Fruit fly (Drosophila melanogaster) whole organism, embryonic: ENCODE measurements around the gene Sytbeta.

Experiments used
- CG11085 ChIP-seq: fragments of 200-800 bp; sonication (Bioruptor generic); IDR thresholded peaks from 2 replicates; pipeline ENCODE4 v1.3.6; 2022; ENCODE audit warnings: missing biosample characterization, missing genetic modification characterization
- CG11456 ChIP-seq: fragments of 200-800 bp; sonication (Bioruptor generic); IDR thresholded peaks from 3 replicates; pipeline ENCODE4 v1.3.6; 2022; ENCODE audit warnings: missing biosample characterization, missing genetic modification characterization
- CG11504 ChIP-seq: fragments of 200-800 bp; sonication (Bioruptor generic); optimal IDR thresholded peaks from 3 replicates; lab custom pipeline; 2019; ENCODE audit warnings: missing biosample characterization, mild to moderate bottlenecking, missing genetic modification characterization, moderate library complexity
- CG11696 ChIP-seq: fragments of 200-800 bp; sonication (Bioruptor generic); IDR thresholded peaks from 2 replicates; pipeline ENCODE4 v1.3.6; 2022; ENCODE audit warnings: missing biosample characterization, missing genetic modification characterization
- CG15479 ChIP-seq: fragments of 200-800 bp; sonication (Bioruptor generic); optimal IDR thresholded peaks from 3 replicates; lab custom pipeline; 2019; ENCODE audit warnings: missing biosample characterization, mild to moderate bottlenecking, missing genetic modification characterization, moderate library complexity
- CG1647 ChIP-seq: fragments of 200-800 bp; sonication (Bioruptor generic); optimal IDR thresholded peaks from 3 replicates; lab custom pipeline; 2016; ENCODE audit warnings: missing biosample characterization, missing genetic modification characterization
- CG16863 ChIP-seq: fragments of 200-800 bp; sonication (Bioruptor generic); optimal IDR thresholded peaks from 3 replicates; lab custom pipeline; 2016; ENCODE audit warnings: missing biosample characterization, missing genetic modification characterization
- CG17359 ChIP-seq: fragments of 200-800 bp; sonication (Bioruptor generic); optimal IDR thresholded peaks from 3 replicates; lab custom pipeline; 2018; ENCODE audit warnings: missing biosample characterization, mild to moderate bottlenecking, missing genetic modification characterization, moderate library complexity
- CG17385 ChIP-seq: fragments of 200-800 bp; sonication (Bioruptor generic); optimal IDR thresholded peaks from 3 replicates; lab custom pipeline; 2018; ENCODE audit warnings: missing biosample characterization, mild to moderate bottlenecking, missing genetic modification characterization
- CG17829 ChIP-seq: fragments of 200-800 bp; optimal IDR thresholded peaks from 2 replicates; lab custom pipeline; 2019; ENCODE audit warnings: missing biosample characterization, mild to moderate bottlenecking, missing genetic modification characterization, moderate library complexity
- CG18262 ChIP-seq: fragments of 200-800 bp; optimal IDR thresholded peaks from 3 replicates; lab custom pipeline; 2019; ENCODE audit warnings: missing biosample characterization, mild to moderate bottlenecking, missing genetic modification characterization, moderate library complexity
- CG1832 ChIP-seq: fragments of 200-800 bp; sonication (Bioruptor generic); optimal IDR thresholded peaks from 2 replicates; lab custom pipeline; 2017; ENCODE audit warnings: missing biosample characterization, mild to moderate bottlenecking, missing genetic modification characterization, inconsistent platforms
- CG2712 ChIP-seq: fragments of 200-800 bp; optimal IDR thresholded peaks from 3 replicates; lab custom pipeline; 2019; ENCODE audit warnings: missing biosample characterization, mild to moderate bottlenecking, missing genetic modification characterization, moderate library complexity
- CG30431 ChIP-seq: fragments of 200-800 bp; sonication (Bioruptor generic); optimal IDR thresholded peaks from 2 replicates; lab custom pipeline; 2017; ENCODE audit warnings: missing biosample characterization, missing genetic modification characterization
- CG6813 ChIP-seq: fragments of 200-800 bp; sonication (Bioruptor generic); optimal IDR thresholded peaks from 2 replicates; lab custom pipeline; 2017; ENCODE audit warnings: missing biosample characterization, missing genetic modification characterization, mild to moderate bottlenecking, moderate library complexity, missing genetic modification reagents
- CG7271 ChIP-seq: fragments of 200-800 bp; sonication (Bioruptor generic); optimal IDR thresholded peaks from 2 replicates; lab custom pipeline; 2018; ENCODE audit warnings: missing biosample characterization, mild to moderate bottlenecking, missing genetic modification characterization, moderate library complexity
- CG9437 ChIP-seq: fragments of 200-800 bp; sonication (Bioruptor generic); optimal IDR thresholded peaks from 2 replicates; lab custom pipeline; 2018; ENCODE audit warnings: missing biosample characterization, mild to moderate bottlenecking, missing genetic modification characterization
- CG9876 ChIP-seq: fragments of 200-800 bp; sonication (Bioruptor generic); optimal IDR thresholded peaks from 2 replicates; lab custom pipeline; 2016; ENCODE audit warnings: missing biosample characterization, missing genetic modification characterization
- CoRest ChIP-seq: fragments of 200-800 bp; sonication (Bioruptor generic); optimal IDR thresholded peaks from 3 replicates; lab custom pipeline; 2018; ENCODE audit warnings: missing biosample characterization, mild to moderate bottlenecking, missing genetic modification characterization, moderate library complexity
- D19A ChIP-seq: fragments of 200-800 bp; optimal IDR thresholded peaks from 3 replicates; lab custom pipeline; 2019; ENCODE audit warnings: missing biosample characterization, mild to moderate bottlenecking, missing genetic modification characterization, moderate library complexity
- Doc3 ChIP-seq: fragments of 200-800 bp; sonication (Bioruptor generic); IDR thresholded peaks from 3 replicates; pipeline ENCODE4 v1.3.6; 2022; ENCODE audit warnings: missing biosample characterization, missing genetic modification characterization; ENCODE audit not compliant: partially characterized antibody
- Drgx ChIP-seq: fragments of 200-800 bp; sonication (Bioruptor generic); IDR thresholded peaks from 2 replicates; pipeline ENCODE4 v1.3.6; 2022; ENCODE audit warnings: missing biosample characterization, missing genetic modification characterization
- Fer2 ChIP-seq: fragments of 200-800 bp; sonication (Bioruptor generic); optimal IDR thresholded peaks from 2 replicates; lab custom pipeline; 2018; ENCODE audit warnings: missing biosample characterization, mild to moderate bottlenecking, missing genetic modification characterization, moderate library complexity
- Hand ChIP-seq: fragments of 200-800 bp; sonication (Bioruptor generic); optimal IDR thresholded peaks from 2 replicates; lab custom pipeline; 2017; ENCODE audit warnings: mild to moderate bottlenecking, missing biosample characterization, missing genetic modification reagents, missing genetic modification characterization
- Hmr ChIP-seq: fragments of 200-800 bp; sonication (Bioruptor generic); optimal IDR thresholded peaks from 3 replicates; lab custom pipeline; 2017; ENCODE audit warnings: mild to moderate bottlenecking, missing biosample characterization, missing genetic modification reagents, missing genetic modification characterization
- Lhr ChIP-seq: fragments of 200-800 bp; sonication (Bioruptor generic); optimal IDR thresholded peaks from 3 replicates; lab custom pipeline; 2017; ENCODE audit warnings: mild to moderate bottlenecking, missing biosample characterization, missing genetic modification reagents, missing genetic modification characterization
- MESR4 ChIP-seq: fragments of 200-800 bp; sonication (Bioruptor generic); optimal IDR thresholded peaks from 2 replicates; lab custom pipeline; 2018; ENCODE audit warnings: missing biosample characterization, mild to moderate bottlenecking, missing genetic modification characterization, moderate library complexity
- Med ChIP-seq: fragments of 200-800 bp; sonication (Bioruptor generic); peaks from one replicate; lab custom pipeline; 2016; ENCODE audit warnings: missing biosample characterization, missing genetic modification characterization, mild to moderate bottlenecking, inconsistent platforms, moderate library complexity
- Mrtf ChIP-seq: fragments of 200-800 bp; sonication (Bioruptor generic); IDR thresholded peaks from 3 replicates; pipeline ENCODE4 v1.3.6; 2022; ENCODE audit warnings: missing biosample characterization, missing genetic modification characterization
- NC2β ChIP-seq: fragments of 200-800 bp; sonication (Bioruptor generic); optimal IDR thresholded peaks from 2 replicates; lab custom pipeline; 2016; ENCODE audit warnings: missing biosample characterization, missing genetic modification characterization
- Ptx1 ChIP-seq: fragments of 200-800 bp; sonication (Bioruptor generic); IDR thresholded peaks from 2 replicates; pipeline ENCODE4 v1.3.6; 2022; ENCODE audit warnings: missing biosample characterization, missing genetic modification characterization
- Xrp1 ChIP-seq: fragments of 200-800 bp; sonication (Bioruptor generic); IDR thresholded peaks from 2 replicates; pipeline ENCODE4 v1.3.6; 2022; ENCODE audit warnings: missing biosample characterization, missing genetic modification characterization
- bab2 ChIP-seq: fragments of 200-800 bp; sonication (Bioruptor generic); optimal IDR thresholded peaks from 2 replicates; lab custom pipeline; 2016; ENCODE audit warnings: missing biosample characterization, missing genetic modification characterization
- cg ChIP-seq: fragments of 200-800 bp; sonication (Bioruptor generic); optimal IDR thresholded peaks from 3 replicates; lab custom pipeline; 2019; ENCODE audit warnings: missing biosample characterization, mild to moderate bottlenecking, missing genetic modification characterization, moderate library complexity
- dmrt99B ChIP-seq: fragments of 200-800 bp; sonication (Bioruptor generic); optimal IDR thresholded peaks from 2 replicates; lab custom pipeline; 2018; ENCODE audit warnings: missing biosample characterization, mild to moderate bottlenecking, missing genetic modification characterization, moderate library complexity
- eve ChIP-seq, 2 experiments: fragments of >200 bp; optimal IDR thresholded peaks; 2 replicates each; lab custom pipeline; 2017; ENCODE audit warnings: missing biosample characterization in 2 of 2, missing genetic modification characterization in 2 of 2
- eyg ChIP-seq: fragments of 200-800 bp; sonication (Bioruptor generic); optimal IDR thresholded peaks from 3 replicates; lab custom pipeline; 2016; ENCODE audit warnings: missing biosample characterization, missing genetic modification characterization
- lola ChIP-seq, 3 experiments: fragments of >200 bp in 2 of 3; fragments of 200-800 bp in 1 of 3; sonication (Bioruptor generic) in 1 of 3; optimal IDR thresholded peaks; 2 replicates each; lab custom pipeline; 2017 to 2019; ENCODE audit warnings: missing biosample characterization in 3 of 3, missing genetic modification characterization in 3 of 3, mild to moderate bottlenecking in 1 of 3, moderate library complexity in 1 of 3
- mirr ChIP-seq: fragments of 200-800 bp; sonication (Bioruptor generic); optimal IDR thresholded peaks from 3 replicates; lab custom pipeline; 2018; ENCODE audit warnings: missing biosample characterization, mild to moderate bottlenecking, missing genetic modification characterization
- nau ChIP-seq: fragments of 200-800 bp; sonication (Bioruptor generic); optimal IDR thresholded peaks from 3 replicates; lab custom pipeline; 2017; ENCODE audit warnings: missing biosample characterization, mild to moderate bottlenecking, missing genetic modification characterization, missing genetic modification reagents
- odd ChIP-seq: fragments of 200-800 bp; sonication (Bioruptor generic); optimal IDR thresholded peaks from 2 replicates; lab custom pipeline; 2017; ENCODE audit warnings: missing biosample characterization, mild to moderate bottlenecking, missing genetic modification characterization
- pb ChIP-seq: fragments of 200-800 bp; sonication (Bioruptor generic); optimal IDR thresholded peaks from 3 replicates; lab custom pipeline; 2016; ENCODE audit warnings: missing biosample characterization, missing genetic modification characterization
- phol ChIP-seq: fragments of 200-800 bp; sonication (Bioruptor generic); optimal IDR thresholded peaks from 3 replicates; lab custom pipeline; 2018; ENCODE audit warnings: missing biosample characterization, mild to moderate bottlenecking, missing genetic modification characterization, moderate library complexity
- scrt ChIP-seq: fragments of 200-800 bp; sonication (Bioruptor generic); optimal IDR thresholded peaks from 2 replicates; lab custom pipeline; 2018; ENCODE audit warnings: missing biosample characterization, mild to moderate bottlenecking, missing genetic modification characterization, moderate library complexity
- sisA ChIP-seq: fragments of 200-800 bp; sonication (Bioruptor generic); IDR thresholded peaks from 2 replicates; pipeline ENCODE4 v1.3.6; 2022; ENCODE audit warnings: missing biosample characterization, missing genetic modification characterization
- sob ChIP-seq: fragments of 200-800 bp; sonication (Bioruptor generic); IDR thresholded peaks from 2 replicates; pipeline ENCODE4 v1.3.6; 2022; ENCODE audit warnings: missing biosample characterization, missing genetic modification characterization
- tup ChIP-seq: fragments of 200-800 bp; sonication (Bioruptor generic); optimal IDR thresholded peaks from 2 replicates; lab custom pipeline; 2016; ENCODE audit warnings: missing biosample characterization, mild to moderate bottlenecking, missing genetic modification characterization, moderate library complexity
- vvl ChIP-seq: fragments of 200-800 bp; sonication (Bioruptor generic); IDR thresholded peaks from 2 replicates; pipeline ENCODE4 v1.3.6; 2022; ENCODE audit warnings: missing biosample characterization, missing genetic modification characterization

Gene Sytbeta

DNA sequence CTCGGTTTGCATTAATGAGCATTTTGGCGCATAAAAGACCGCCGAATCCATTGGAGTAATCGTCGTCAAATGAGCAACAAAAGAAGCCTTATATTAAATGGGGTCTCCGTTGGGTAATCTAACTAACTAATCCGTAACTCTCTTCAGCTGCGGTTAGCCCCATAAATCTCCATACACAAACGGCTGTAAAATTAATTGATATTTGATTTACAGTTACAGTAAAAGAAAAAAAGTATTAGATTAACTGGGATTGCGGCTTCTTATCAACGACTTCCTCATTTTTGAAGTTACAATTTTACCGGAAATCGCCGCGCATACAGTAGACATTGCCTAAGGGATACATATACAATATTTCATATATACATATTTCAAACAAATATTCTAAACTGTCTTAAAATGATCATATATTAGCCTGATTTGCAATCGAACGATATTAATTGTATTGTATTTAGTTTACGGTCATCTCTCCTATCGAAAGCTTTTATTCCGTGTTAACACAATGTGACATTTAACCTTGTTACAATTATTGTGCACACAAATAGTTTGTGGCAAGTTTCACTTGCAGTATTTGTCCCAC is 78.3 kb downstream of the Sytbeta start (continued):
- TF ChIP-seq eve (GFP tag; optimal IDR thresholded peaks at IDR 0.05; lab: Kevin White, UChicago), result peak in 1 of 2 experiments; percentile 26
- peak; percentile 2 for TF ChIP-seq phol
- TF ChIP-seq CG17385, result no peak
- no peak for TF ChIP-seq CG1647 (GFP tag; lab: Kevin White, UChicago)
- TF ChIP-seq dmrt99B, result peak; percentile 33
- no peak for TF ChIP-seq CG9437 (GFP tag; lab: Kevin White, UChicago)
- TF ChIP-seq MESR4 (GFP tag; lab: Kevin White, UChicago), result no peak
- peak; percentile 48 for TF ChIP-seq CG11504 (tag; lab: Kevin White, UChicago)
- TF ChIP-seq vvl (GFP tag; lab: Robert Waterston, UW), result peak; percentile 56; the same call in 1 of the 2 replicates
- TF ChIP-seq scrt (GFP tag; lab: Kevin White, UChicago), result no peak
- TF ChIP-seq D19A (tag; lab: Kevin White, UChicago), result peak; percentile 22
- peak; percentile 6 for TF ChIP-seq CG17829 (tag; lab: Kevin White, UChicago)
- TF ChIP-seq, all 482 proteins: peak for 26

DNA sequence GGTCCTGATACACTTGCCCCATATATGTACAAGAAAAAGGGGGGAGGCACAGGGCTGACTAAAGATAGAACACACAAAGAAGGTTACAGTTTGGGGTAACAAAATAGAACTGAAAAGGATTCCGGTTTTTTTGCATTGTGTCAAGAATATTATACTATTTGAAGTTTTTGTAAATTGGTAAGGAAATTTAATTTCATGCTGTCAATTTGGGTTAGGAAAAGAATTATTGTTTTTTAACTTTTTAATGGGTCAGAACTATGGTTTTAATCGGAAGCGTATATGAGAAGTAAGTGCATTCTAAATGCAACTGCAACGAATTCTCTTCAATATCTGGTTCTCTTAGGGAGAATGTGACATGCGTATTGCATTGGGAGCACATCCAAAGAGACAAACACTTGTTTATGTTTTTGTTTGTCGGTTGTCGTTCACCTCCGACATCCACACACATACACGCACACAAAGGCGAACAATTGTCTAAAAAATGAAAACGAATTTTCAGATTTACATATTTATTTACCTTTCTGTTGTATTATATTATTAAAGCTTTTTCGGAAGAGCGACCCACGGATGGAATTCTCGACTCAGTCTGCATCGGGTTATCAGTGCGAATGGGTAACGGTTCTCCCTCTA is 80.1 kb downstream of the Sytbeta start, which contains the start of gene mnd:
Gene mnd, plus strand, starts transcription at position 580 of the 630 bp plus-strand sequence.
- TF ChIP-seq odd (GFP tag; lab: Kevin White, UChicago) (no peak), bab2 (no peak), CG11085 (no peak), Xrp1 (GFP tag; lab: Robert Waterston, UW) (peak; percentile 7; the same call in 1 of the 2 replicates), tup (GFP tag; lab: Kevin White, UChicago) (no peak), CG18262 (tag; lab: Kevin White, UChicago) (peak; percentile 25), pb (no peak), Doc3 (no peak), mirr (GFP tag; lab: Kevin White, UChicago) (no peak), lola (GFP tag; optimal IDR thresholded peaks at IDR 0.05; lab: Kevin White, UChicago) (peak in 1 of 3 experiments; percentile 3), Med (GFP tag; lab: Kevin White, UChicago) (peak; percentile 27), CG30431 (GFP tag; lab: Kevin White, UChicago) (no peak), CoRest (no peak), CG15479 (no peak), sisA (GFP tag; lab: Robert Waterston, UW) (no peak), NC2β (GFP tag; lab: Kevin White, UChicago) (no peak), CG17359 (tag; lab: Kevin White, UChicago) (no peak), Lhr (no peak), CG16863 (GFP tag; lab: Kevin White, UChicago) (no peak), Drgx (GFP tag; lab: Robert Waterston, UW) (peak; percentile 92), CG11696 (GFP tag; lab: Robert Waterston, UW) (peak; percentile 46; the same call in 1 of the 2 replicates), nau (GFP tag; lab: Kevin White, UChicago) (no peak), cg (peak; percentile 16), Fer2 (tag; lab: Kevin White, UChicago) (no peak), Ptx1 (no peak), CG9876 (no peak), sob (GFP tag; lab: Robert Waterston, UW) (no peak), eyg (GFP tag; lab: Kevin White, UChicago) (no peak), Mrtf (no peak), CG1832 (GFP tag; lab: Kevin White, UChicago) (no peak), CG6813 (GFP tag; lab: Kevin White, UChicago) (no peak), CG11456 (GFP tag; lab: Robert Waterston, UW) (no peak), CG7271 (no peak), Hmr (GFP tag; lab: Kevin White, UChicago) (no peak), Hand (GFP tag; lab: Kevin White, UChicago) (no peak), CG2712 (peak; percentile 13)
